Fruit fly (Drosophila melanogaster): ENCODE measurements around the gene betaggt-I.

The betaggt-I gene

DNA sequence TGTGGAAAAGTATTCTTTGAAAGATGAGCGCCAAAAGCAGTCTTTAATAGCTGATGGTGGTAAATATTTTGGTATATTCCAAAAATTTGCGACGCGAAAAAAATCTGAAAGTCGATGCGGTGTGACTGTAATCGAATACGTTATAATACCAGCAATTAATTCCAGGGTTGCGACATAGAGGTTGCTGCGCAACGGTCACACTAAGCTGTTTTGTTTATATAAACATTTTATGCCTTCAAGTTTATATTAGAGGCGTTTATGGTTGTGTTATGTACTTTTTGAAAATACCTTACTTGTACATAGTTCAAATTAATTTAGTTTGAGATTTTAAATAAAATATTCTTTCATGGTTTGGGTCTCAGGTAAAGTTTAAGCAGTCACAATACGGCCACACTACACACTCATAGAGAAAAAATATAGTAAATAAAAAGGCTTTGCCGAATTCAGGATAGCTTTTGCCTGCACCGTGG is 26.0 kb downstream of the betaggt-I start, which contains the start of gene CG14043 (continued):
- TF ChIP-seq CG6683 (GFP tag; optimal IDR thresholded peaks at IDR 0.05) (no peak), CG17612 (GFP tag; IDR thresholded peaks at IDR 0.05) (no peak), Elba2 (GFP tag; optimal IDR thresholded peaks at IDR 0.05) (no peak), HLHmδ (GFP tag; optimal IDR thresholded peaks at IDR 0.05) (no peak), tin (GFP tag; optimal IDR thresholded peaks at IDR 0.05) (peak; percentile 4), CG1602 (GFP tag; optimal IDR thresholded peaks at IDR 0.05) (peak; percentile 21), MESR4 (GFP tag; optimal IDR thresholded peaks at IDR 0.05) (peak; percentile 31), sd (tag; optimal IDR thresholded peaks at IDR 0.05) (peak; percentile 71), sens (GFP tag) (peak; percentile 85), Hr3 (GFP tag; optimal IDR thresholded peaks at IDR 0.05) (peak; percentile 3), Spps (tag; optimal IDR thresholded peaks at IDR 0.05) (peak; percentile 9), CG9437 (GFP tag; optimal IDR thresholded peaks at IDR 0.05) (no peak), row (GFP tag; IDR thresholded peaks at IDR 0.05) (peak; percentile 55), NC2β (GFP tag; optimal IDR thresholded peaks at IDR 0.05) (peak; percentile 42), CG6813 (GFP tag; optimal IDR thresholded peaks at IDR 0.05) (no peak), al (GFP tag; IDR thresholded peaks at IDR 0.05) (0 out of 2 replicates have a peak, but pooled peaks have one; percentile 30), toy (GFP tag; IDR thresholded peaks at IDR 0.05) (no peak), CG16813 (GFP tag; IDR thresholded peaks at IDR 0.05; ENCODE audit: partially characterized antibody) (no peak), CG5953 (GFP tag; IDR thresholded peaks at IDR 0.05) (no peak), pho (GFP tag; optimal IDR thresholded peaks at IDR 0.05) (peak; percentile 39), YL-1 (GFP tag; optimal IDR thresholded peaks at IDR 0.05) (peak; percentile 80), CG12155 (GFP tag; optimal IDR thresholded peaks at IDR 0.05) (peak; percentile 19), Bgb (GFP tag; IDR thresholded peaks at IDR 0.05; ENCODE audit: partially characterized antibody) (no peak), CG1603 (tag; optimal IDR thresholded peaks at IDR 0.05) (peak; percentile 45), Med (GFP tag) (peak; percentile 73), Usf (GFP tag; optimal IDR thresholded peaks at IDR 0.05) (no peak), CG7786 (GFP tag; optimal IDR thresholded peaks at IDR 0.05) (peak; percentile 40), CG17802 (tag; optimal IDR thresholded peaks at IDR 0.05) (no peak), chn (GFP tag; optimal IDR thresholded peaks at IDR 0.05) (peak; percentile 37), stc (GFP tag; IDR thresholded peaks at IDR 0.05) (no peak), CTCF (GFP tag; optimal IDR thresholded peaks at IDR 0.05) (peak; percentile 17), grau (tag; optimal IDR thresholded peaks at IDR 0.05) (peak; percentile 31), CG12391 (tag; optimal IDR thresholded peaks at IDR 0.05) (peak; percentile 74), Ets97D (GFP tag; optimal IDR thresholded peaks at IDR 0.05) (peak; percentile 81), CG6765 (GFP tag; optimal IDR thresholded peaks at IDR 0.05) (no peak), Lim3 (GFP tag; IDR thresholded peaks at IDR 0.05) (no peak), Sry-δ (GFP tag; optimal IDR thresholded peaks at IDR 0.05) (peak; percentile 56), CG33557 (GFP tag; optimal IDR thresholded peaks at IDR 0.05) (no peak), trh (GFP tag; optimal IDR thresholded peaks at IDR 0.05) (no peak), nmo (GFP tag; optimal IDR thresholded peaks at IDR 0.05) (peak; percentile 80), CG11695 (GFP tag; IDR thresholded peaks at IDR 0.05) (no peak), CG32532 (GFP tag; IDR thresholded peaks at IDR 0.05) (0 out of 2 replicates have a peak, but pooled peaks have one; percentile 21), CG2120 (GFP tag; optimal IDR thresholded peaks at IDR 0.05) (peak; percentile 58), CG16779 (GFP tag; IDR thresholded peaks at IDR 0.05) (no peak), CHES-1-like (GFP tag; optimal IDR thresholded peaks at IDR 0.05) (peak; percentile 63), disco-r (GFP tag; optimal IDR thresholded peaks at IDR 0.05) (no peak), ken (GFP tag; IDR thresholded peaks at IDR 0.05) (no peak; the same call in 2 of the 3 replicates), zen (tag; optimal IDR thresholded peaks at IDR 0.05) (peak; percentile 68), ac (GFP tag; optimal IDR thresholded peaks at IDR 0.05) (no peak), B-H1 (GFP tag; IDR thresholded peaks at IDR 0.05) (no peak), sisA (GFP tag; IDR thresholded peaks at IDR 0.05) (no peak), Trl (optimal IDR thresholded peaks at IDR 0.05) (no peak), Trl (GFP tag; optimal IDR thresholded peaks at IDR 0.05) (no peak)

All from whole organism, embryonic.